Worm (Caenorhabditis elegans) whole organism, dauer: Measurements from ENCODE around the gene ttr-25.

Experiments used
- unc-62 ChIP-seq: sonication (generic microtip); optimal IDR thresholded peaks from 2 replicates; lab custom pipeline; 2017; ENCODE audit warnings: missing biosample characterization, missing genetic modification reagents, missing genetic modification characterization

Gene ttr-25

ce11 chrV:18556488-18556887 lies at the start of gene ttr-25, which contains the start of gene ttr-24:
Gene ttr-25 (plus strand): TSS chrV:18556714.
Gene ttr-24 (minus strand): TSS chrV:18556643.
- no peak for TF ChIP-seq unc-62 (GFP tag; lab: Kevin White, UChicago)

- TF ChIP-seq unc-62 (GFP tag; lab: Kevin White, UChicago) = no peak
These were observed 49.7 kb upstream of the ttr-25 start for ce11 chrV:18506772-18507171.

- no peak for TF ChIP-seq unc-62 (GFP tag; lab: Kevin White, UChicago)
These were observed 48.0 kb upstream of the ttr-25 start, which contains the start of gene Y51A2D.1 for ce11 chrV:18508564-18508963. Gene Y51A2D.1 (plus strand): TSS chrV:18508864.

- no peak for TF ChIP-seq unc-62 (GFP tag; lab: Kevin White, UChicago)
These were observed 44.7 kb upstream of the ttr-25 start for ce11 chrV:18511847-18512246.

- no peak for TF ChIP-seq unc-62 (GFP tag; lab: Kevin White, UChicago)
These were observed 40.0 kb upstream of the ttr-25 start, which contains the start of gene hmit-1.1 for ce11 chrV:18516496-18516895. Gene hmit-1.1 (plus strand): TSS chrV:18516789.

- TF ChIP-seq unc-62 (GFP tag; lab: Kevin White, UChicago) = no peak
These were observed 32.1 kb upstream of the ttr-25 start, which contains the start of gene hmit-1.2 for ce11 chrV:18524460-18524859. Gene hmit-1.2 (plus strand): TSS chrV:18524760.

- TF ChIP-seq unc-62 (GFP tag; lab: Kevin White, UChicago) = no peak
These were observed 22.9 kb upstream of the ttr-25 start, which contains the start of gene ints-5 for ce11 chrV:18533606-18534005. Gene ints-5 (plus strand): TSS chrV:18533953.

- no peak for TF ChIP-seq unc-62 (GFP tag; lab: Kevin White, UChicago)
These were observed 20.5 kb upstream of the ttr-25 start for ce11 chrV:18536015-18536414.

- TF ChIP-seq unc-62 (GFP tag; lab: Kevin White, UChicago) = no peak
These were observed 2.8 kb upstream of the ttr-25 start, which contains the start of gene Y51A2D.8 for ce11 chrV:18553750-18554149. Gene Y51A2D.8 (minus strand): TSS chrV:18553850.

- no peak for TF ChIP-seq unc-62 (GFP tag; lab: Kevin White, UChicago)
These were observed 3.7 kb downstream of the ttr-25 start, which contains the start of gene ttr-26 for ce11 chrV:18560188-18560587. Gene ttr-26 (minus strand): TSS chrV:18560288.

ce11 chrV:18560944-18561343 lies 4.4 kb downstream of the ttr-25 start:
- TF ChIP-seq unc-62 (GFP tag; lab: Kevin White, UChicago) = no peak

- TF ChIP-seq unc-62 (GFP tag; lab: Kevin White, UChicago) = no peak
These were observed 8.3 kb downstream of the ttr-25 start, which contains the start of gene srg-34 for ce11 chrV:18564786-18565185. Gene srg-34 (minus strand): TSS chrV:18564886.

- no peak for TF ChIP-seq unc-62 (GFP tag; lab: Kevin White, UChicago)
These were observed 9.1 kb downstream of the ttr-25 start for ce11 chrV:18565621-18566020.

- TF ChIP-seq unc-62 (GFP tag; lab: Kevin White, UChicago) = no peak
These were observed 12.9 kb downstream of the ttr-25 start for ce11 chrV:18569445-18569844.

ce11 chrV:18571533-18571932 lies 15.0 kb downstream of the ttr-25 start, which contains the start of gene Y51A2D.21:
Gene Y51A2D.21 (plus strand): TSS chrV:18571833.
- TF ChIP-seq unc-62 (GFP tag; lab: Kevin White, UChicago) = no peak

ce11 chrV:18573199-18573598 lies 16.7 kb downstream of the ttr-25 start:
- TF ChIP-seq unc-62 (GFP tag; lab: Kevin White, UChicago) = no peak

ce11 chrV:18575084-18575483 lies 18.6 kb downstream of the ttr-25 start:
- no peak for TF ChIP-seq unc-62 (GFP tag; lab: Kevin White, UChicago)
